Fruit fly (Drosophila melanogaster): Measurements from ENCODE around the gene CG13606.

CG13606 gene

dm6 chr3R:24130080-24130479, 42.3 kb upstream of the CG13606 start, which contains the start of the genes GatB and Tsc1 (continued):
- TF ChIP-seq cg (GFP tag; optimal IDR thresholded peaks at IDR 0.05) (no peak), CG3838 (GFP tag; optimal IDR thresholded peaks at IDR 0.05) (peak; percentile 97), gce (GFP tag; IDR thresholded peaks at IDR 0.05) (no peak), Nf-YC (tag; optimal IDR thresholded peaks at IDR 0.05) (no peak), sna (GFP tag; IDR thresholded peaks at IDR 0.05; ENCODE audit: partially characterized antibody) (peak; percentile 46; the same call in 1 of the 2 replicates), rib (GFP tag; IDR thresholded peaks at IDR 0.05) (0 out of 2 replicates have a peak, but pooled peaks have one; percentile 21), hth (optimal IDR thresholded peaks at IDR 0.05) (no peak), CG15696 (tag; optimal IDR thresholded peaks at IDR 0.05) (no peak), sug (tag; optimal IDR thresholded peaks at IDR 0.05) (no peak), bcd (GFP tag; optimal IDR thresholded peaks at IDR 0.05) (no peak), CG11695 (GFP tag; IDR thresholded peaks at IDR 0.05) (no peak), kni (GFP tag; optimal IDR thresholded peaks at IDR 0.05) (no peak), trh (GFP tag; optimal IDR thresholded peaks at IDR 0.05) (no peak), CG9817 (tag; optimal IDR thresholded peaks at IDR 0.05) (no peak), Tbp (GFP tag; optimal IDR thresholded peaks at IDR 0.05) (no peak), CG10654 (GFP tag; optimal IDR thresholded peaks at IDR 0.05) (no peak), Deaf1 (tag; optimal IDR thresholded peaks at IDR 0.05) (no peak), CG11456 (GFP tag; IDR thresholded peaks at IDR 0.05) (no peak), gfzf (GFP tag; optimal IDR thresholded peaks at IDR 0.05) (peak; percentile 5), MTF-1 (GFP tag; optimal IDR thresholded peaks at IDR 0.05; ENCODE audit: borderline replicate concordance) (no peak), Adf1 (GFP tag; IDR thresholded peaks at IDR 0.05) (no peak), CG32772 (GFP tag; IDR thresholded peaks at IDR 0.05) (no peak), CG8290 (GFP tag; optimal IDR thresholded peaks at IDR 0.05) (no peak), CG8290 (tag; optimal IDR thresholded peaks at IDR 0.05) (no peak), Ets97D (GFP tag; optimal IDR thresholded peaks at IDR 0.05) (no peak), CG14710 (tag; optimal IDR thresholded peaks at IDR 0.05) (peak; percentile 14), CG4854 (GFP tag; optimal IDR thresholded peaks at IDR 0.05) (no peak), Gug (GFP tag; IDR thresholded peaks at IDR 0.05) (no peak), eve (GFP tag; optimal IDR thresholded peaks at IDR 0.05) (no peak), pan (optimal IDR thresholded peaks at IDR 0.05) (no peak), pan (GFP tag; optimal IDR thresholded peaks at IDR 0.05 in 1 of 2, IDR thresholded peaks at IDR 0.05 in 1 of 2) (no peak), amos (GFP tag; IDR thresholded peaks at IDR 0.05; ENCODE audit: partially characterized antibody) (peak; percentile 51), Hand (GFP tag; optimal IDR thresholded peaks at IDR 0.05) (no peak), Bgb (GFP tag; IDR thresholded peaks at IDR 0.05; ENCODE audit: partially characterized antibody) (peak; percentile 62), CG17359 (tag; optimal IDR thresholded peaks at IDR 0.05) (no peak), trem (tag; optimal IDR thresholded peaks at IDR 0.05) (peak; percentile 48), odd (GFP tag; optimal IDR thresholded peaks at IDR 0.05) (no peak), bsh (GFP tag; optimal IDR thresholded peaks at IDR 0.05) (no peak), CG1792 (GFP tag; optimal IDR thresholded peaks at IDR 0.05) (no peak), nerfin-2 (GFP tag; IDR thresholded peaks at IDR 0.05; ENCODE audit: partially characterized antibody) (no peak), Ptx1 (GFP tag; IDR thresholded peaks at IDR 0.05) (no peak), CTCF (GFP tag; optimal IDR thresholded peaks at IDR 0.05) (no peak), zf30C (GFP tag; optimal IDR thresholded peaks at IDR 0.05) (no peak), abd-A (tag; optimal IDR thresholded peaks at IDR 0.05) (no peak), Sox100B (GFP tag; optimal IDR thresholded peaks at IDR 0.05) (no peak), BEAF-32 (GFP tag; optimal IDR thresholded peaks at IDR 0.05) (peak; percentile 59), chinmo (GFP tag; IDR thresholded peaks at IDR 0.05; ENCODE audit: partially characterized antibody) (0 out of 4 replicates have a peak, but pooled peaks have one; percentile 18), CG2202 (tag; optimal IDR thresholded peaks at IDR 0.05) (no peak), ken (GFP tag; IDR thresholded peaks at IDR 0.05) (no peak), CrebB (tag; optimal IDR thresholded peaks at IDR 0.05) (no peak), Max (GFP tag; optimal IDR thresholded peaks at IDR 0.05) (no peak), Dek (tag; optimal IDR thresholded peaks at IDR 0.05) (no peak)

All from whole organism, embryonic.